Worm (Caenorhabditis elegans) whole organism, early embryonic: ENCODE results near the gene nhr-248.

Source experiments
- B0310.2 ChIP-seq: sonication (generic microtip); optimal IDR thresholded peaks from 2 replicates; lab custom pipeline; 2016; ENCODE audit warnings: mild to moderate bottlenecking, missing genetic modification characterization, missing compliant biosample characterization
- F13C5.2 ChIP-seq: sonication (generic microtip); optimal IDR thresholded peaks from 2 replicates; lab custom pipeline; 2017; ENCODE audit warnings: mild to moderate bottlenecking, missing genetic modification characterization, inconsistent platforms, missing compliant biosample characterization
- aly-1 ChIP-seq: sonication (generic microtip); optimal IDR thresholded peaks from 2 replicates; lab custom pipeline; 2016; ENCODE audit warnings: missing genetic modification characterization, missing compliant biosample characterization
- ama-1 ChIP-seq: fragments of 150-350 bp; optimal IDR thresholded peaks from 2 replicates; lab custom pipeline; 2014
- ceh-36 ChIP-seq: sonication (generic microtip); optimal IDR thresholded peaks from 2 replicates; lab custom pipeline; 2016; ENCODE audit warnings: missing genetic modification characterization, inconsistent platforms, missing compliant biosample characterization
- flt-1 ChIP-seq: fragments of 200-800 bp; sonication (Bioruptor generic); IDR thresholded peaks from 2 replicates; pipeline ENCODE4 v1.3.6; 2022; ENCODE audit warnings: missing genetic modification characterization, missing compliant biosample characterization
- hmbx-1 ChIP-seq: sonication (generic microtip); optimal IDR thresholded peaks from 2 replicates; lab custom pipeline; 2016; ENCODE audit warnings: mild to moderate bottlenecking, missing genetic modification characterization, missing compliant biosample characterization
- hnd-1 ChIP-seq: sonication (generic microtip); optimal IDR thresholded peaks from 2 replicates; lab custom pipeline; 2016; ENCODE audit warnings: missing genetic modification characterization, missing compliant biosample characterization
- scrt-1 ChIP-seq: fragments of 200-800 bp; sonication (Bioruptor generic); IDR thresholded peaks from 2 replicates; pipeline ENCODE4 v1.3.6; 2022; ENCODE audit warnings: missing genetic modification characterization, missing compliant biosample characterization
- sea-1 ChIP-seq: fragments of 200-800 bp; sonication (Bioruptor generic); conservative IDR thresholded peaks from 2 replicates; pipeline ENCODE4 v1.3.6; 2022; ENCODE audit warnings: missing genetic modification characterization, missing compliant biosample characterization
- tbx-37 ChIP-seq: fragments of 200-800 bp; sonication (Bioruptor generic); conservative IDR thresholded peaks from 2 replicates; pipeline ENCODE4 v1.3.6; 2022; ENCODE audit warnings: missing genetic modification reagents, missing genetic modification characterization, missing compliant biosample characterization
- tra-4 ChIP-seq: sonication (generic microtip); optimal IDR thresholded peaks from 2 replicates; lab custom pipeline; 2017; ENCODE audit warnings: missing genetic modification characterization, missing compliant biosample characterization

ce11 chrV:17151292-17151691 lies 46.9 kb upstream of the nhr-248 start:
- no peak for TF ChIP-seq hmbx-1 (tag; lab: Kevin White, UChicago)
- no peak for TF ChIP-seq tra-4 (tag; lab: Kevin White, UChicago)
- TF ChIP-seq aly-1, result no peak
- no peak for TF ChIP-seq ama-1
- no peak for TF ChIP-seq flt-1 (GFP tag; lab: Robert Waterston, UW)
- TF ChIP-seq B0310.2, result no peak
- TF ChIP-seq scrt-1, result no peak
- TF ChIP-seq tbx-37 (GFP tag; lab: Robert Waterston, UW), result no peak
- no peak for TF ChIP-seq hnd-1
- no peak for TF ChIP-seq ceh-36 (tag; lab: Kevin White, UChicago)
- no peak for TF ChIP-seq F13C5.2
- no peak for TF ChIP-seq sea-1 (GFP tag; lab: Robert Waterston, UW)
